Worm (Caenorhabditis elegans) whole organism, young adult: ENCODE measurements around the gene lin-9.
A peak's percentile ranks its signal among the peaks of the same experiment; 100 is the strongest.

ENCODE experiments used
- B0035.1 ChIP-seq: sonication (generic microtip); optimal IDR thresholded peaks from 2 replicates; lab custom pipeline; 2016; ENCODE audit warnings: missing genetic modification characterization, mild to moderate bottlenecking, missing compliant biosample characterization, missing genotype, missing genetic modification reagents
- C17E4.6 ChIP-seq: fragments of 200-800 bp; sonication (Bioruptor generic); IDR thresholded peaks from 2 replicates; pipeline ENCODE4 v1.3.6; 2022; ENCODE audit warnings: missing genetic modification reagents, missing genetic modification characterization, missing compliant biosample characterization
- F33H1.4 ChIP-seq: fragments of 200-800 bp; sonication (Bioruptor generic); IDR thresholded peaks from 2 replicates; pipeline ENCODE4 v1.3.6; 2022; ENCODE audit warnings: missing genetic modification reagents, missing genetic modification characterization, missing compliant biosample characterization
- F55B11.4 ChIP-seq: sonication (generic microtip); optimal IDR thresholded peaks from 2 replicates; lab custom pipeline; 2016; ENCODE audit warnings: missing compliant biosample characterization, missing genetic modification characterization, borderline replicate concordance; ENCODE audit not compliant: insufficient read depth
- K12H6.12 ChIP-seq: fragments of 200-800 bp; sonication (Bioruptor generic); optimal IDR thresholded peaks from 2 replicates; lab custom pipeline; 2018; ENCODE audit warnings: mild to moderate bottlenecking, missing genetic modification characterization, missing compliant biosample characterization
- Y53G8AR.9 ChIP-seq: fragments of 200-800 bp; sonication (Bioruptor generic); conservative IDR thresholded peaks from 2 replicates; pipeline ENCODE4 v1.3.6; 2022; ENCODE audit warnings: missing genetic modification reagents, missing genetic modification characterization, missing compliant biosample characterization
- Y79H2A.3 ChIP-seq: fragments of 200-800 bp; sonication (Bioruptor generic); conservative IDR thresholded peaks from 2 replicates; pipeline ENCODE4 v1.3.6; 2022; ENCODE audit warnings: missing genetic modification reagents, missing genetic modification characterization, missing compliant biosample characterization
- ZK185.1 ChIP-seq: sonication (generic microtip); optimal IDR thresholded peaks from 2 replicates; lab custom pipeline; 2016; ENCODE audit warnings: mild to moderate bottlenecking, missing genetic modification characterization, missing compliant biosample characterization; ENCODE audit not compliant: poor library complexity, severe bottlenecking
- ama-1 ChIP-seq, 3 experiments: fragments of 150-350 bp in 1 of 3; sonication (generic microtip) in 2 of 3; optimal IDR thresholded peaks; 2 replicates each; lab custom pipeline; 2014 to 2018; ENCODE audit warnings: missing biosample characterization in 2 of 3, missing genetic modification characterization in 2 of 3, missing genetic modification reagents in 2 of 3
- aptf-3 ChIP-seq: fragments of 200-800 bp; sonication (Bioruptor generic); IDR thresholded peaks from 2 replicates; pipeline ENCODE4 v1.3.6; 2022; ENCODE audit warnings: missing genetic modification characterization, missing compliant biosample characterization
- atf-7 ChIP-seq: sonication (generic microtip); optimal IDR thresholded peaks from 2 replicates; lab custom pipeline; 2017; ENCODE audit warnings: mild to moderate bottlenecking, missing genetic modification characterization, missing compliant biosample characterization
- athp-1 ChIP-seq: sonication (generic microtip); optimal IDR thresholded peaks from 2 replicates; lab custom pipeline; 2017; ENCODE audit warnings: mild to moderate bottlenecking, missing genetic modification characterization, missing compliant biosample characterization
- attf-5 ChIP-seq: fragments of 200-800 bp; sonication (Bioruptor generic); optimal IDR thresholded peaks from 2 replicates; lab custom pipeline; 2018; ENCODE audit warnings: mild to moderate bottlenecking, missing genetic modification characterization, missing compliant biosample characterization
- cebp-1 ChIP-seq, 2 experiments: fragments of 200-800 bp in 1 of 2; sonication (Bioruptor generic) in 1 of 2; sonication (generic microtip) in 1 of 2; IDR thresholded peaks in 1 of 2; optimal IDR thresholded peaks in 1 of 2; 2 replicates each; pipeline versions ENCODE4 v1.3.6 to Lab custom; 2017 to 2022; ENCODE audit warnings: missing compliant biosample characterization in 2 of 2, missing genetic modification characterization in 2 of 2, mild to moderate bottlenecking in 1 of 2, missing genetic modification reagents in 1 of 2, moderate library complexity in 1 of 2
- ceh-100 ChIP-seq: fragments of 200-800 bp; sonication (Bioruptor generic); IDR thresholded peaks from 2 replicates; pipeline ENCODE4 v1.3.6; 2022; ENCODE audit warnings: missing genetic modification reagents, missing genetic modification characterization, missing compliant biosample characterization
- ceh-27 ChIP-seq: fragments of 200-800 bp; sonication (Bioruptor generic); optimal IDR thresholded peaks from 2 replicates; lab custom pipeline; 2018; ENCODE audit warnings: mild to moderate bottlenecking, missing genetic modification characterization, moderate library complexity, missing compliant biosample characterization
- ceh-40 ChIP-seq: fragments of 200-800 bp; sonication (Bioruptor generic); IDR thresholded peaks from 2 replicates; pipeline ENCODE4 v1.3.6; 2022; ENCODE audit warnings: missing genetic modification characterization, missing compliant biosample characterization
- ceh-58 ChIP-seq: fragments of 200-800 bp; sonication (Bioruptor generic); IDR thresholded peaks from 2 replicates; pipeline ENCODE4 v1.3.6; 2022; ENCODE audit warnings: missing genetic modification characterization, missing compliant biosample characterization
- chd-7 ChIP-seq: sonication (generic microtip); optimal IDR thresholded peaks from 2 replicates; lab custom pipeline; 2016; ENCODE audit warnings: mild to moderate bottlenecking, missing genetic modification characterization, moderate library complexity, missing compliant biosample characterization
- egl-44 ChIP-seq: fragments of 200-800 bp; sonication (Bioruptor generic); IDR thresholded peaks from 2 replicates; pipeline ENCODE4 v1.3.6; 2022; ENCODE audit warnings: missing genetic modification reagents, missing genetic modification characterization, missing compliant biosample characterization
- ekl-4 ChIP-seq: fragments of 200-800 bp; sonication (Bioruptor generic); IDR thresholded peaks from 2 replicates; pipeline ENCODE4 v1.3.6; 2022; ENCODE audit warnings: missing genetic modification reagents, missing genetic modification characterization, missing compliant biosample characterization
- hmg-1.2 ChIP-seq: fragments of 200-800 bp; sonication (Bioruptor generic); IDR thresholded peaks from 2 replicates; pipeline ENCODE4 v1.3.6; 2022; ENCODE audit warnings: missing genetic modification reagents, missing genetic modification characterization, missing compliant biosample characterization
- hsf-1 ChIP-seq: fragments of 200-800 bp; sonication (Bioruptor generic); IDR thresholded peaks from 2 replicates; pipeline ENCODE4 v1.3.6; 2022; ENCODE audit warnings: missing genetic modification reagents, missing genetic modification characterization, missing compliant biosample characterization
- let-607 ChIP-seq, 2 experiments: fragments of 200-800 bp in 1 of 2; sonication (Bioruptor generic) in 1 of 2; sonication (generic microtip) in 1 of 2; optimal IDR thresholded peaks; 2 replicates each; lab custom pipeline; 2016 to 2018; ENCODE audit warnings: mild to moderate bottlenecking in 2 of 2, missing compliant biosample characterization in 2 of 2, missing genetic modification characterization in 2 of 2, moderate library complexity in 2 of 2, missing genotype in 1 of 2
- lin-35 ChIP-seq, 3 experiments: fragments of 150-350 bp in 2 of 3; sonication (generic microtip) in 1 of 3; optimal IDR thresholded peaks; 2 replicates each; lab custom pipeline; 2014 to 2018; ENCODE audit warnings: missing biosample characterization in 3 of 3, missing genetic modification characterization in 3 of 3, missing genetic modification reagents in 3 of 3
- lsl-1 ChIP-seq: fragments of 200-800 bp; sonication (Bioruptor generic); optimal IDR thresholded peaks from 2 replicates; lab custom pipeline; 2018; ENCODE audit warnings: mild to moderate bottlenecking, missing genetic modification characterization, moderate library complexity, missing compliant biosample characterization
- madf-6 ChIP-seq: fragments of 200-800 bp; sonication (Bioruptor generic); IDR thresholded peaks from 2 replicates; pipeline ENCODE4 v1.3.6; 2022; ENCODE audit warnings: missing genetic modification reagents, missing genetic modification characterization, missing compliant biosample characterization
- mxl-1 ChIP-seq: sonication (generic microtip); optimal IDR thresholded peaks from 2 replicates; lab custom pipeline; 2016; ENCODE audit warnings: missing genetic modification characterization, missing compliant biosample characterization
- nfyb-1 ChIP-seq: fragments of 200-800 bp; sonication (Bioruptor generic); IDR thresholded peaks from 2 replicates; pipeline ENCODE4 v1.3.6; 2022; ENCODE audit warnings: missing genetic modification reagents, missing genetic modification characterization, missing compliant biosample characterization
- nhr-179 ChIP-seq: sonication (generic microtip); optimal IDR thresholded peaks from 2 replicates; lab custom pipeline; 2016; ENCODE audit warnings: mild to moderate bottlenecking, missing genetic modification characterization, missing compliant biosample characterization
- nhr-27 ChIP-seq: fragments of 200-800 bp; sonication (Bioruptor generic); optimal IDR thresholded peaks from 2 replicates; lab custom pipeline; 2018; ENCODE audit warnings: mild to moderate bottlenecking, missing genetic modification characterization, moderate library complexity, missing compliant biosample characterization
- nhr-80 ChIP-seq: sonication (generic microtip); optimal IDR thresholded peaks from 2 replicates; lab custom pipeline; 2016; ENCODE audit warnings: missing genetic modification characterization, missing compliant biosample characterization
- pbrm-1 ChIP-seq: fragments of 200-800 bp; sonication (Bioruptor generic); IDR thresholded peaks from 2 replicates; pipeline ENCODE4 v1.3.6; 2022; ENCODE audit warnings: missing genetic modification reagents, missing genetic modification characterization, missing compliant biosample characterization
- pha-4 ChIP-seq: fragments of 150-350 bp; sonication (generic microtip); optimal IDR thresholded peaks from 2 replicates; lab custom pipeline; 2014; ENCODE audit warnings: missing biosample characterization, missing genetic modification reagents, missing genetic modification characterization
- rcor-1 ChIP-seq: fragments of 200-800 bp; sonication (Bioruptor generic); IDR thresholded peaks from 2 replicates; pipeline ENCODE4 v1.3.6; 2022; ENCODE audit warnings: missing genetic modification reagents, missing genetic modification characterization, missing compliant biosample characterization
- rpc-1 ChIP-seq, 2 experiments: fragments of 150-350 bp in 1 of 2; sonication (generic microtip) in 1 of 2; optimal IDR thresholded peaks; 2 replicates each; lab custom pipeline; 2014 to 2018; ENCODE audit warnings: missing biosample characterization in 1 of 2, missing genetic modification characterization in 1 of 2, missing genetic modification reagents in 1 of 2, missing genotype in 1 of 2
- somi-1 ChIP-seq: fragments of 200-800 bp; sonication (Bioruptor generic); optimal IDR thresholded peaks from 2 replicates; lab custom pipeline; 2018; ENCODE audit warnings: mild to moderate bottlenecking, missing genetic modification characterization, missing compliant biosample characterization
- sptf-2 ChIP-seq: fragments of 200-800 bp; sonication (Bioruptor generic); optimal IDR thresholded peaks from 2 replicates; lab custom pipeline; 2018; ENCODE audit warnings: mild to moderate bottlenecking, missing genetic modification characterization, missing compliant biosample characterization
- xnd-1 ChIP-seq: sonication (generic microtip); optimal IDR thresholded peaks from 2 replicates; lab custom pipeline; 2016; ENCODE audit warnings: missing genotype, missing genetic modification reagents, missing genetic modification characterization, missing compliant biosample characterization
- zfh-2 ChIP-seq: fragments of 200-800 bp; sonication (Bioruptor generic); conservative IDR thresholded peaks from 2 replicates; pipeline ENCODE4 v1.3.6; 2022; ENCODE audit warnings: missing genetic modification reagents, missing genetic modification characterization, missing compliant biosample characterization

Gene lin-9

DNA sequence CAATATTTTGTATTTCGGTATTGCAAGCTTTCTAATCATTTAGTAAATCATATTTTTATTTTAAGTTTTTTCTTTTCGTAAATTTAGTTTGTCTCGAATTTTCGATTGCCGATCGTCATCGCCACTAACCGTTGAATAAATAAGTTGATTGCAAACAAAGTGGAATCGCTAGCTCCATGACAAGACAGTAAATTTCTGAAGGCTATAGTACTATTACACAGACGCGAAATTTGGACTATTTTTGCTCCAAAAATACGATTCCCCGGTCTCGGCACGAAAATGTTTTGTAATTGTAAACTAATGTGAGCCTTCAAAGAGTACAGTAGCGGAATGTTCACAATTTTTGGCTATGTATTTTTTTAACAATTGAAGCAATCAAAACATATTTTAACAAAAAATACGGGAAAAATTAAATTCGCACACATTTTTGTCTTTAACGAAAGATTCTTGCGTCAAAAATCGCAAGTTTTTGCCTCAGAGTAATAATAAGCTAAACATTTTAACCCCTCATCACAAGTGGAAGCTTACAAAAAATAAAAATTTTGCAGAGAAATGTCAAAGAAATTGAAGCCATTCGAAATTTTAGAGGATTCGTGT lies 7.8 kb upstream of the lin-9 start, which contains the start of gene tpk-1:
Gene tpk-1 (plus strand): TSS at position 547 of the 597 bp plus-strand sequence.
- 0 out of 2 replicates have a peak, but pooled peaks have one; percentile 45 for TF ChIP-seq Y53G8AR.9
- TF ChIP-seq hmg-1.2 (GFP tag; lab: Robert Waterston, UW), result no peak
- peak; percentile 2 for TF ChIP-seq atf-7 (tag; lab: Kevin White, UChicago)
- TF ChIP-seq pbrm-1, result no peak
- peak; percentile 51; the same call in 1 of the 2 replicates for TF ChIP-seq nfyb-1 (GFP tag; lab: Robert Waterston, UW)
- TF ChIP-seq, all 124 proteins: peak for 3

DNA sequence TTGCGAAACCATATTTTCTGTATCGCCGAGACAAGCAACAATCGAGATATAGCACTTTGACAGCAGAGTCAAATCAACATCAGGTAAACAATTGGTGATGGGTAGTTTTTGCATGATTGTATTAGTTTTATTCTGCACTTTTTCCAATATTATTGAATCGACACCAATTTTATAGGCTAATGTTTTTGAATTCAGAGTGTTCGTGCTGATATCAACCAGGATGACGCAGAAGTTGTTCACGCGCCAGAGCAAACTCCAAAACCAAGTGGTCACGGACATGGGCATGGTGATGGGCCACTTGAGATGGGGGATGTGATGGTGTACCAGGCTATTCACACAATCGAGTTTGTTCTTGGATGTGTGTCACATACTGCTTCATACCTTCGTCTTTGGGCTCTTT lies 6.2 kb upstream of the lin-9 start:
- no peak for TF ChIP-seq ZK185.1 (tag; lab: Kevin White, UChicago)
- no peak for TF ChIP-seq F33H1.4 (GFP tag; lab: Robert Waterston, UW)
- TF ChIP-seq C17E4.6 (GFP tag; lab: Robert Waterston, UW), result no peak
- TF ChIP-seq ceh-27 (GFP tag; lab: Kevin White, UChicago), result no peak
- TF ChIP-seq Y79H2A.3 (GFP tag; lab: Robert Waterston, UW), result no peak
- TF ChIP-seq rpc-1 (optimal IDR thresholded peaks at IDR 0.05; lab: Kevin White, UChicago), result no peak
- TF ChIP-seq rpc-1 (tag; optimal IDR thresholded peaks at IDR 0.05; lab: Kevin White, UChicago), result no peak
- no peak for TF ChIP-seq lsl-1 (GFP tag; lab: Kevin White, UChicago)
- TF ChIP-seq athp-1 (tag; lab: Kevin White, UChicago), result no peak
- TF ChIP-seq ceh-58 (GFP tag; lab: Robert Waterston, UW), result no peak
- no peak for TF ChIP-seq somi-1

DNA sequence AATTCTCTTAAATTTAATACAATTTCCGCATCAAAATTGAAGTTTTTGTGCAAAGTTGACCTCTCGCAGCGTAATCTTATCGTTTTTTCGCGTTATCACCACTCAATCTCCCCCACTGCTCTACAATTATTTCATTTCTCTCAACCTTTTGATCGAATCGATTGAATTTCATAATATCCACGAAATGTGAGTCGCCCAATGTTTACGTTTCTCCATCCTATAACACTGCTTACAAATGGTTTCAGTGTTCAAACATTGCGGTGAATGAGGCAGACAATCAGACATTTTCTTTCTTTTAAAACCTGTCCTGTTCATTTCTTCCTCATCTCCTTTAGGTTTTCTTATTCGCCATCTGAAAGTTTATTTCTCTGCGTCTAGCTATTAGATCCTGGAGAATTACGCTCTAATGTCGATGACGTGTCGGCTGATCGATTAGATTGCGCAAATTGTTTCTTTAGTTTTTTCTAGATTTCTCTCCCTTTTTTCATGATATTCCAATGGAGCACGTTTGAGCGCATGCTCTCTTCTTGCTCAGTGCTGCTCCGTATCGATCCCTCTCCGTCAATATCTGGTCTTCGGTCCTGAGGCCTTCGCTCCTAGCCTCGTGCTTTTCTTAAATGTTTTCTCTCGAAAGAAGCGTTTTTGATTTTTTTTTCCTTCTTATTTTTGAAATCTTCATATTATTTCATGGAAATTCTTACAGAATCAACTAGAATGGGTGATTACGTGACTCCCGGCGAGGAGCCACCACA lies 1.2 kb upstream of the lin-9 start, which contains the start of gene unc-32:
Gene unc-32 (plus strand): TSS at position 702 of the 752 bp plus-strand sequence.
- TF ChIP-seq lin-35 (GFP tag; optimal IDR thresholded peaks at IDR 0.05; lab: Kevin White, UChicago), result peak in 1 of 3 experiments; percentile 53
- TF ChIP-seq F55B11.4 (tag; lab: Kevin White, UChicago), result no peak
- peak; percentile 24 for TF ChIP-seq K12H6.12 (tag; lab: Kevin White, UChicago)
- no peak for TF ChIP-seq ama-1 (optimal IDR thresholded peaks at IDR 0.05; lab: Kevin White, UChicago)
- peak in 1 of 2 experiments; percentile 17 for TF ChIP-seq ama-1 (GFP tag; optimal IDR thresholded peaks at IDR 0.05; lab: Kevin White, UChicago)
- no peak for TF ChIP-seq atf-7 (tag; lab: Kevin White, UChicago)
- TF ChIP-seq let-607 (tag; optimal IDR thresholded peaks at IDR 0.05; lab: Kevin White, UChicago), result peak in 1 of 2 experiments; percentile 29
- peak; percentile 21 for TF ChIP-seq chd-7 (tag; lab: Kevin White, UChicago)
- peak; percentile 68 for TF ChIP-seq cebp-1 (GFP tag; IDR thresholded peaks at IDR 0.05; lab: Robert Waterston, UW)
- TF ChIP-seq cebp-1 (tag; optimal IDR thresholded peaks at IDR 0.05; lab: Kevin White, UChicago), result peak; percentile 84
- peak; percentile 37 for TF ChIP-seq pha-4 (tag; lab: Kevin White, UChicago)
- no peak for TF ChIP-seq sptf-2 (GFP tag; lab: Kevin White, UChicago)
- no peak for TF ChIP-seq B0035.1 (tag; lab: Kevin White, UChicago)
- no peak for TF ChIP-seq aptf-3
- TF ChIP-seq hsf-1 (GFP tag; lab: Robert Waterston, UW), result no peak
- TF ChIP-seq ceh-40, result no peak
- 0 out of 2 replicates have a peak, but pooled peaks have one; percentile 8 for TF ChIP-seq madf-6 (GFP tag; lab: Robert Waterston, UW)
- no peak for TF ChIP-seq nhr-80 (tag; lab: Kevin White, UChicago)
- peak; percentile 22 for TF ChIP-seq athp-1 (tag; lab: Kevin White, UChicago)
- no peak for TF ChIP-seq Y53G8AR.9
- no peak for TF ChIP-seq nhr-179 (tag; lab: Kevin White, UChicago)
- no peak for TF ChIP-seq egl-44 (GFP tag; lab: Robert Waterston, UW)
- 0 out of 2 replicates have a peak, but pooled peaks have one; percentile 5 for TF ChIP-seq hmg-1.2 (GFP tag; lab: Robert Waterston, UW)
- no peak for TF ChIP-seq xnd-1 (tag; lab: Kevin White, UChicago)
- TF ChIP-seq rpc-1 (optimal IDR thresholded peaks at IDR 0.05; lab: Kevin White, UChicago), result no peak
- no peak for TF ChIP-seq rpc-1 (tag; optimal IDR thresholded peaks at IDR 0.05; lab: Kevin White, UChicago)
- TF ChIP-seq rcor-1 (GFP tag; lab: Robert Waterston, UW), result no peak
- TF ChIP-seq ekl-4 (GFP tag; lab: Robert Waterston, UW), result no peak
- TF ChIP-seq mxl-1 (tag; lab: Kevin White, UChicago), result no peak
- peak; percentile 22 for TF ChIP-seq attf-5
- peak; percentile 47; the same call in 1 of the 2 replicates for TF ChIP-seq pbrm-1
- no peak for TF ChIP-seq ceh-100
- peak; percentile 59 for TF ChIP-seq zfh-2 (GFP tag; lab: Robert Waterston, UW)
- no peak for TF ChIP-seq nhr-27
